Worm (Caenorhabditis elegans): Measurements from ENCODE around the gene F26G1.10.

- TF ChIP-seq ceh-9 (tag; optimal IDR thresholded peaks at IDR 0.05) = no peak
- TF ChIP-seq R02D3.7 (tag; optimal IDR thresholded peaks at IDR 0.05) = no peak
- no peak for TF ChIP-seq lin-39 (tag; optimal IDR thresholded peaks at IDR 0.05)
- TF ChIP-seq nhr-76 (tag; optimal IDR thresholded peaks at IDR 0.05) = no peak
- TF ChIP-seq nhr-77 (tag; optimal IDR thresholded peaks at IDR 0.05) = no peak
- TF ChIP-seq nfya-1 (tag; optimal IDR thresholded peaks at IDR 0.05; ENCODE audit: insufficient read depth) = peak; percentile 42
- no peak for TF ChIP-seq ceh-82 (tag; optimal IDR thresholded peaks at IDR 0.05)
Measured at ce11 chrII:4728687-4729086, 45.5 kb upstream of the F26G1.10 start.
